Fruit fly (Drosophila melanogaster) whole organism, embryonic: ENCODE data around the gene Takl1.

Experiments
- Adf1 ChIP-seq: fragments of 200-800 bp; sonication (Bioruptor generic); IDR thresholded peaks from 2 replicates; pipeline ENCODE4 v1.3.6; 2022; ENCODE audit warnings: missing biosample characterization, missing genetic modification characterization
- Asciz ChIP-seq: fragments of 200-800 bp; sonication (Bioruptor generic); optimal IDR thresholded peaks from 2 replicates; lab custom pipeline; 2017; ENCODE audit warnings: missing biosample characterization, mild to moderate bottlenecking, missing genetic modification characterization, missing genetic modification reagents
- BEAF-32 ChIP-seq: fragments of 200-800 bp; sonication (Bioruptor generic); optimal IDR thresholded peaks from 3 replicates; lab custom pipeline; 2017; ENCODE audit warnings: missing biosample characterization, missing genetic modification characterization, mild to moderate bottlenecking, moderate library complexity, missing genetic modification reagents
- CG10209 ChIP-seq: fragments of 200-800 bp; sonication (Bioruptor generic); optimal IDR thresholded peaks from 3 replicates; lab custom pipeline; 2017; ENCODE audit warnings: missing biosample characterization, mild to moderate bottlenecking, missing genetic modification characterization, missing genetic modification reagents
- CG11695 ChIP-seq: fragments of 200-800 bp; sonication (Bioruptor generic); IDR thresholded peaks from 3 replicates; pipeline ENCODE4 v1.3.6; 2022; ENCODE audit warnings: missing biosample characterization, missing genetic modification characterization
- CG12219 ChIP-seq: fragments of 200-800 bp; sonication (Bioruptor generic); optimal IDR thresholded peaks from 3 replicates; lab custom pipeline; 2018; ENCODE audit warnings: missing biosample characterization, mild to moderate bottlenecking, missing genetic modification characterization
- CG12391 ChIP-seq: fragments of 200-800 bp; sonication (Bioruptor generic); optimal IDR thresholded peaks from 3 replicates; lab custom pipeline; 2018; ENCODE audit warnings: missing biosample characterization, mild to moderate bottlenecking, missing genetic modification characterization, moderate library complexity
- CG14710 ChIP-seq: fragments of 200-800 bp; sonication (Bioruptor generic); optimal IDR thresholded peaks from 3 replicates; lab custom pipeline; 2019; ENCODE audit warnings: missing biosample characterization, mild to moderate bottlenecking, missing genetic modification characterization, moderate library complexity
- CG14860 ChIP-seq: fragments of 200-800 bp; sonication (Bioruptor generic); IDR thresholded peaks from 3 replicates; pipeline ENCODE4 v1.3.6; 2022; ENCODE audit warnings: missing biosample characterization, missing genetic modification characterization; ENCODE audit not compliant: partially characterized antibody
- CG15479 ChIP-seq: fragments of 200-800 bp; sonication (Bioruptor generic); optimal IDR thresholded peaks from 3 replicates; lab custom pipeline; 2019; ENCODE audit warnings: missing biosample characterization, mild to moderate bottlenecking, missing genetic modification characterization, moderate library complexity
- CG18476 ChIP-seq: fragments of 200-800 bp; sonication (Bioruptor generic); optimal IDR thresholded peaks from 2 replicates; lab custom pipeline; 2016; ENCODE audit warnings: missing biosample characterization, mild to moderate bottlenecking, missing genetic modification characterization
- CG2129 ChIP-seq: fragments of 200-800 bp; sonication (Bioruptor generic); IDR thresholded peaks from 2 replicates; pipeline ENCODE4 v1.3.6; 2022; ENCODE audit warnings: missing biosample characterization, missing genetic modification characterization; ENCODE audit not compliant: partially characterized antibody
- CG2712 ChIP-seq: fragments of 200-800 bp; optimal IDR thresholded peaks from 3 replicates; lab custom pipeline; 2019; ENCODE audit warnings: missing biosample characterization, mild to moderate bottlenecking, missing genetic modification characterization, moderate library complexity
- CG31224 ChIP-seq: fragments of 200-800 bp; sonication (Bioruptor generic); IDR thresholded peaks from 2 replicates; pipeline ENCODE4 v1.3.6; 2022; ENCODE audit warnings: missing biosample characterization, missing genetic modification characterization
- CG4854 ChIP-seq: fragments of 200-800 bp; sonication (Bioruptor generic); optimal IDR thresholded peaks from 2 replicates; lab custom pipeline; 2016; ENCODE audit warnings: missing biosample characterization, missing genetic modification characterization, inconsistent platforms
- CG6689 ChIP-seq: fragments of 200-800 bp; sonication (Bioruptor generic); IDR thresholded peaks from 2 replicates; pipeline ENCODE4 v1.3.6; 2022; ENCODE audit warnings: missing biosample characterization, missing genetic modification characterization
- Dad ChIP-seq: fragments of 200-800 bp; sonication (Bioruptor generic); optimal IDR thresholded peaks from 3 replicates; lab custom pipeline; 2016; ENCODE audit warnings: missing biosample characterization, missing genetic modification characterization
- Doc2 ChIP-seq: fragments of 200-800 bp; sonication (Bioruptor generic); IDR thresholded peaks from 2 replicates; pipeline ENCODE4 v1.3.6; 2022; ENCODE audit warnings: missing biosample characterization, missing genetic modification characterization
- Doc3 ChIP-seq: fragments of 200-800 bp; sonication (Bioruptor generic); IDR thresholded peaks from 3 replicates; pipeline ENCODE4 v1.3.6; 2022; ENCODE audit warnings: missing biosample characterization, missing genetic modification characterization; ENCODE audit not compliant: partially characterized antibody
- Ets65A ChIP-seq: fragments of 200-800 bp; sonication (Bioruptor generic); peaks from one replicate; lab custom pipeline; 2016; ENCODE audit warnings: missing biosample characterization, missing genetic modification characterization
- Fer3 ChIP-seq: fragments of 200-800 bp; sonication (Bioruptor generic); optimal IDR thresholded peaks from 2 replicates; lab custom pipeline; 2018; ENCODE audit warnings: missing biosample characterization, mild to moderate bottlenecking, missing genetic modification characterization, moderate library complexity
- Gug ChIP-seq: fragments of 200-800 bp; sonication (Bioruptor generic); IDR thresholded peaks from 4 replicates; pipeline ENCODE4 v1.3.6; 2022; ENCODE audit warnings: missing biosample characterization, missing genetic modification characterization
- Hey ChIP-seq: fragments of 200-800 bp; sonication (Bioruptor generic); optimal IDR thresholded peaks from 3 replicates; lab custom pipeline; 2018; ENCODE audit warnings: missing biosample characterization, mild to moderate bottlenecking, missing genetic modification characterization
- HmgZ ChIP-seq: fragments of 200-800 bp; sonication (Bioruptor generic); optimal IDR thresholded peaks from 2 replicates; lab custom pipeline; 2018; ENCODE audit warnings: missing biosample characterization, mild to moderate bottlenecking, missing genetic modification characterization
- Hr39 ChIP-seq: fragments of >200 bp; optimal IDR thresholded peaks from 2 replicates; lab custom pipeline; 2017
- Lhr ChIP-seq: fragments of 200-800 bp; sonication (Bioruptor generic); optimal IDR thresholded peaks from 3 replicates; lab custom pipeline; 2017; ENCODE audit warnings: mild to moderate bottlenecking, missing biosample characterization, missing genetic modification reagents, missing genetic modification characterization
- Ptx1 ChIP-seq: fragments of 200-800 bp; sonication (Bioruptor generic); IDR thresholded peaks from 2 replicates; pipeline ENCODE4 v1.3.6; 2022; ENCODE audit warnings: missing biosample characterization, missing genetic modification characterization
- Rfx ChIP-seq: fragments of 200-800 bp; sonication (Bioruptor generic); IDR thresholded peaks from 2 replicates; pipeline ENCODE4 v1.3.6; 2022; ENCODE audit warnings: missing biosample characterization, missing genetic modification characterization
- Scr ChIP-seq: fragments of 200-800 bp; sonication (Bioruptor generic); IDR thresholded peaks from 2 replicates; pipeline ENCODE4 v1.3.6; 2022; ENCODE audit warnings: missing biosample characterization, missing genetic modification characterization; ENCODE audit not compliant: partially characterized antibody
- Stat92E ChIP-seq, 3 experiments: fragments of >200 bp in 2 of 3; fragments of 200-800 bp in 1 of 3; sonication (Bioruptor generic) in 1 of 3; optimal IDR thresholded peaks; 2 replicates each; lab custom pipeline; 2017 to 2019; ENCODE audit warnings: missing biosample characterization in 3 of 3, missing genetic modification characterization in 3 of 3, mild to moderate bottlenecking in 1 of 3, moderate library complexity in 1 of 3
- Taf1 ChIP-seq: fragments of 200-800 bp; sonication (Bioruptor generic); IDR thresholded peaks from 2 replicates; pipeline ENCODE4 v1.3.6; 2022; ENCODE audit warnings: missing biosample characterization, missing genetic modification characterization
- Trl ChIP-seq, 3 experiments: fragments of >200 bp in 2 of 3; fragments of 200-800 bp in 1 of 3; sonication (Bioruptor generic) in 1 of 3; optimal IDR thresholded peaks; 2 replicates in 1 of 3; 3 replicates in 2 of 3; lab custom pipeline; 2016 to 2017; ENCODE audit warnings: missing biosample characterization in 1 of 3, missing genetic modification characterization in 1 of 3
- ara ChIP-seq: fragments of 200-800 bp; sonication (Bioruptor generic); IDR thresholded peaks from 2 replicates; pipeline ENCODE4 v1.3.6; 2022; ENCODE audit warnings: missing biosample characterization, missing genetic modification characterization
- ash1 ChIP-seq: fragments of 200-800 bp; sonication (Bioruptor generic); optimal IDR thresholded peaks from 2 replicates; lab custom pipeline; 2018; ENCODE audit warnings: missing biosample characterization, mild to moderate bottlenecking, missing genetic modification characterization
- corto ChIP-seq: fragments of 200-800 bp; sonication (Bioruptor generic); optimal IDR thresholded peaks from 2 replicates; lab custom pipeline; 2016; ENCODE audit warnings: missing biosample characterization, mild to moderate bottlenecking, missing genetic modification characterization, moderate library complexity
- gsb ChIP-seq: fragments of 200-800 bp; sonication (Bioruptor generic); IDR thresholded peaks from 2 replicates; pipeline ENCODE4 v1.3.6; 2022; ENCODE audit warnings: missing biosample characterization, missing genetic modification characterization
- lov ChIP-seq, 2 experiments: fragments of 200-800 bp in 1 of 2; fragments of >200 bp in 1 of 2; sonication (Bioruptor generic) in 1 of 2; IDR thresholded peaks in 1 of 2; optimal IDR thresholded peaks in 1 of 2; 2 replicates in 1 of 2; 3 replicates in 1 of 2; pipeline versions ENCODE4 v1.3.6 to Lab custom; 2017 to 2022; ENCODE audit warnings: missing biosample characterization in 1 of 2, missing genetic modification characterization in 1 of 2
- nau ChIP-seq: fragments of 200-800 bp; sonication (Bioruptor generic); optimal IDR thresholded peaks from 3 replicates; lab custom pipeline; 2017; ENCODE audit warnings: missing biosample characterization, mild to moderate bottlenecking, missing genetic modification characterization, missing genetic modification reagents
- p53 ChIP-seq: fragments of 200-800 bp; sonication (Bioruptor generic); optimal IDR thresholded peaks from 2 replicates; lab custom pipeline; 2016; ENCODE audit warnings: missing biosample characterization, missing genetic modification characterization
- run ChIP-seq: fragments of 200-800 bp; sonication (Bioruptor generic); optimal IDR thresholded peaks from 3 replicates; lab custom pipeline; 2018; ENCODE audit warnings: missing biosample characterization, mild to moderate bottlenecking, missing genetic modification characterization
- sim ChIP-seq: fragments of 200-800 bp; sonication (Bioruptor generic); IDR thresholded peaks from 2 replicates; pipeline ENCODE4 v1.3.6; 2022; ENCODE audit warnings: missing biosample characterization, missing genetic modification characterization
- sima ChIP-seq: fragments of 200-800 bp; sonication (Bioruptor generic); optimal IDR thresholded peaks from 2 replicates; lab custom pipeline; 2016; ENCODE audit warnings: missing biosample characterization, missing genetic modification characterization
- trem ChIP-seq: fragments of 200-800 bp; optimal IDR thresholded peaks from 3 replicates; lab custom pipeline; 2019; ENCODE audit warnings: missing biosample characterization, mild to moderate bottlenecking, missing genetic modification characterization, moderate library complexity
- zf30C ChIP-seq: fragments of 200-800 bp; sonication (Bioruptor generic); optimal IDR thresholded peaks from 3 replicates; lab custom pipeline; 2018; ENCODE audit warnings: missing biosample characterization, mild to moderate bottlenecking, missing genetic modification characterization
- zfh1 ChIP-seq: fragments of 200-800 bp; sonication (Bioruptor generic); IDR thresholded peaks from 3 replicates; pipeline ENCODE4 v1.3.6; 2022; ENCODE audit warnings: missing biosample characterization, missing genetic modification characterization

Gene Takl1

dm6 chr3R:20816008-20816407 is 43.6 kb upstream of the Takl1 start, which contains the start of gene Fancd2 (continued):
- TF ChIP-seq p53 (GFP tag; lab: Kevin White, UChicago) (no peak), sim (GFP tag; lab: Robert Waterston, UW) (no peak), CG10209 (GFP tag; lab: Kevin White, UChicago) (no peak), CG18476 (GFP tag; lab: Kevin White, UChicago) (no peak), nau (no peak), BEAF-32 (peak; percentile 72), CG12219 (GFP tag; lab: Kevin White, UChicago) (no peak), corto (GFP tag; lab: Kevin White, UChicago) (no peak), Taf1 (no peak), lov (optimal IDR thresholded peaks at IDR 0.05; lab: Kevin White, UChicago) (no peak), lov (GFP tag; IDR thresholded peaks at IDR 0.05; lab: Robert Waterston, UW) (no peak), Adf1 (no peak), CG4854 (GFP tag; lab: Kevin White, UChicago) (no peak), HmgZ (tag; lab: Kevin White, UChicago) (no peak), Ptx1 (GFP tag; lab: Robert Waterston, UW) (no peak), trem (tag; lab: Kevin White, UChicago) (peak; percentile 49), zf30C (GFP tag; lab: Kevin White, UChicago) (no peak), Doc2 (no peak)

dm6 chr3R:20802253-20802652 is 29.9 kb upstream of the Takl1 start:
- TF ChIP-seq Hr39 (lab: Kevin White, UChicago) (peak; percentile 88), Hey (tag; lab: Kevin White, UChicago) (peak; percentile 5), CG12391 (tag; lab: Kevin White, UChicago) (no peak)
- TF ChIP-seq, all 482 proteins: peak for 2

dm6 chr3R:20796949-20797348 is 24.5 kb upstream of the Takl1 start:
- TF ChIP-seq gsb (GFP tag; lab: Robert Waterston, UW) (no peak), Ets65A (peak; percentile 60)
- TF ChIP-seq, all 482 proteins: peak for 1

- TF ChIP-seq Dad (GFP tag; lab: Kevin White, UChicago) = no peak
- TF ChIP-seq Fer3 (tag; lab: Kevin White, UChicago) = no peak
- TF ChIP-seq Rfx (GFP tag; lab: Robert Waterston, UW) = no peak
- TF ChIP-seq CG6689 (GFP tag; lab: Robert Waterston, UW) = no peak
- TF ChIP-seq Asciz (GFP tag; lab: Kevin White, UChicago) = no peak
- no peak for TF ChIP-seq CG2712 (tag; lab: Kevin White, UChicago)
- no peak for TF ChIP-seq Stat92E (GFP tag; optimal IDR thresholded peaks at IDR 0.05; lab: Kevin White, UChicago)
- TF ChIP-seq CG14860 (GFP tag; lab: Robert Waterston, UW) = no peak
- TF ChIP-seq CG15479 (GFP tag; lab: Kevin White, UChicago) = peak; percentile 73
- no peak for TF ChIP-seq Lhr (GFP tag; lab: Kevin White, UChicago)
- peak; percentile 29; the same call in 1 of the 2 replicates for TF ChIP-seq ara
- TF ChIP-seq Scr (GFP tag; lab: Robert Waterston, UW) = no peak
- TF ChIP-seq sima = no peak
- TF ChIP-seq ash1 = no peak
- no peak for TF ChIP-seq Gug (GFP tag; lab: Robert Waterston, UW)
- 0 out of 3 replicates have a peak, but pooled peaks have one; percentile 22 for TF ChIP-seq Doc3 (GFP tag; lab: Robert Waterston, UW)
- TF ChIP-seq CG31224 (GFP tag; lab: Robert Waterston, UW) = no peak
- no peak for TF ChIP-seq run (tag; lab: Kevin White, UChicago)
- TF ChIP-seq CG2129 (GFP tag; lab: Robert Waterston, UW) = no peak
- peak in 1 of 2 experiments; percentile 23 for TF ChIP-seq Trl (optimal IDR thresholded peaks at IDR 0.05; lab: Kevin White, UChicago)
- TF ChIP-seq Trl (GFP tag; optimal IDR thresholded peaks at IDR 0.05; lab: Kevin White, UChicago) = no peak
- TF ChIP-seq zfh1 = no peak
- TF ChIP-seq CG14710 = no peak
- no peak for TF ChIP-seq CG11695 (GFP tag; lab: Robert Waterston, UW)
Measured at dm6 chr3R:20791212-20791789, 18.9 kb upstream of the Takl1 start.
